Fruit fly (Drosophila melanogaster) whole organism, wandering third instar larva: Measurements from ENCODE around the gene CG43292.

Experiments
- CG32264 ChIP-seq: fragments of 200-800 bp; sonication (Bioruptor generic); optimal IDR thresholded peaks from 2 replicates; lab custom pipeline; 2016; ENCODE audit warnings: missing biosample characterization, missing genetic modification characterization
- Dfd ChIP-seq: fragments of >200 bp; optimal IDR thresholded peaks from 2 replicates; lab custom pipeline; 2017; ENCODE audit warnings: missing biosample characterization, missing genetic modification characterization
- Jra ChIP-seq: sonication (Bioruptor generic); optimal IDR thresholded peaks from 2 replicates; lab custom pipeline; 2016; ENCODE audit warnings: missing biosample characterization, missing genetic modification characterization
- N ChIP-seq: fragments of >200 bp; optimal IDR thresholded peaks from 2 replicates; lab custom pipeline; 2018; ENCODE audit warnings: missing biosample characterization, missing external identifiers, missing genetic modification characterization
- br ChIP-seq: fragments of 200-800 bp; sonication (Bioruptor generic); optimal IDR thresholded peaks from 2 replicates; lab custom pipeline; 2016; ENCODE audit warnings: missing biosample characterization, missing genetic modification characterization
- dmrt93B ChIP-seq: fragments of 200-800 bp; sonication (Bioruptor generic); optimal IDR thresholded peaks from 2 replicates; lab custom pipeline; 2018; ENCODE audit warnings: missing biosample characterization, mild to moderate bottlenecking, missing genetic modification characterization
- ey ChIP-seq: fragments of 200-800 bp; sonication (Bioruptor generic); optimal IDR thresholded peaks from 2 replicates; lab custom pipeline; 2016; ENCODE audit warnings: missing biosample characterization, missing genetic modification characterization
- jim ChIP-seq: fragments of 175-275, 200-325 bp; sonication (Bioruptor generic); optimal IDR thresholded peaks from 2 replicates; lab custom pipeline; 2016; ENCODE audit warnings: missing biosample characterization, mild to moderate bottlenecking, missing genetic modification characterization
- lola ChIP-seq: fragments of >200 bp; optimal IDR thresholded peaks from 2 replicates; lab custom pipeline; 2017; ENCODE audit warnings: missing biosample characterization, missing genetic modification characterization
- pan ChIP-seq: fragments of >200 bp; optimal IDR thresholded peaks from 2 replicates; lab custom pipeline; 2017
- rgr ChIP-seq: fragments of 200-800 bp; sonication (Bioruptor generic); optimal IDR thresholded peaks from 3 replicates; lab custom pipeline; 2016; ENCODE audit warnings: missing biosample characterization, mild to moderate bottlenecking, missing genetic modification characterization
- sage ChIP-seq: fragments of 200-800 bp; sonication (Bioruptor generic); optimal IDR thresholded peaks from 2 replicates; lab custom pipeline; 2016; ENCODE audit warnings: missing biosample characterization, mild to moderate bottlenecking, missing genetic modification characterization
- tai ChIP-seq: sonication (Bioruptor generic); optimal IDR thresholded peaks from 2 replicates; lab custom pipeline; 2016; ENCODE audit warnings: missing biosample characterization, missing genetic modification characterization
- usp ChIP-seq: fragments of >200 bp; optimal IDR thresholded peaks from 2 replicates; lab custom pipeline; 2017; ENCODE audit warnings: missing biosample characterization, missing genetic modification characterization
- woc ChIP-seq: sonication (Bioruptor generic); optimal IDR thresholded peaks from 2 replicates; lab custom pipeline; 2016; ENCODE audit warnings: missing biosample characterization, mild to moderate bottlenecking, missing genetic modification characterization

CG43292 gene

dm6 chr3L:7520619-7521018 is 45.2 kb downstream of the CG43292 start:
- no peak for TF ChIP-seq rgr (GFP tag; lab: Kevin White, UChicago)
- TF ChIP-seq CG32264 (GFP tag; lab: Kevin White, UChicago): no peak
- TF ChIP-seq tai (GFP tag; lab: Kevin White, UChicago): no peak
- TF ChIP-seq usp: no peak
- no peak for TF ChIP-seq N (GFP tag; lab: Kevin White, UChicago)
- TF ChIP-seq jim (GFP tag; lab: Kevin White, UChicago): no peak
- no peak for TF ChIP-seq br (GFP tag; lab: Kevin White, UChicago)

dm6 chr3L:7521847-7522246 is 46.5 kb downstream of the CG43292 start:
- TF ChIP-seq dmrt93B (no peak), lola (GFP tag; lab: Kevin White, UChicago) (no peak), sage (no peak), woc (GFP tag; lab: Kevin White, UChicago) (no peak), ey (GFP tag; lab: Kevin White, UChicago) (no peak), Dfd (GFP tag; lab: Kevin White, UChicago) (no peak), rgr (GFP tag; lab: Kevin White, UChicago) (no peak), Jra (GFP tag; lab: Kevin White, UChicago) (no peak), pan (lab: Kevin White, UChicago) (no peak)
